Fruit fly (Drosophila melanogaster): Measurements from ENCODE around the gene RabX2.
A peak's percentile ranks its signal among the peaks of the same experiment; 100 is the strongest.

RabX2 gene

dm6 chrX:10386183-10386582, 31.0 kb upstream of the RabX2 start (continued):
- TF ChIP-seq Aef1 (GFP tag; IDR thresholded peaks at IDR 0.05) (no peak), salm (tag; optimal IDR thresholded peaks at IDR 0.05) (no peak), kay (GFP tag; optimal IDR thresholded peaks at IDR 0.05) (no peak), cg (GFP tag; optimal IDR thresholded peaks at IDR 0.05) (peak; percentile 54), rib (GFP tag; IDR thresholded peaks at IDR 0.05) (no peak), CG1603 (tag; optimal IDR thresholded peaks at IDR 0.05) (no peak), Hmr (GFP tag; optimal IDR thresholded peaks at IDR 0.05) (no peak), CG1647 (GFP tag; optimal IDR thresholded peaks at IDR 0.05) (no peak), chn (GFP tag; optimal IDR thresholded peaks at IDR 0.05) (no peak), CG14667 (GFP tag; IDR thresholded peaks at IDR 0.05) (no peak), shn (GFP tag; optimal IDR thresholded peaks at IDR 0.05) (no peak), CG12219 (GFP tag; optimal IDR thresholded peaks at IDR 0.05) (no peak), esg (GFP tag; conservative IDR thresholded peaks at IDR 0.05) (no peak), Med (GFP tag) (no peak), pfk (GFP tag; optimal IDR thresholded peaks at IDR 0.05) (no peak), CG10979 (tag; optimal IDR thresholded peaks at IDR 0.05) (no peak), CG8281 (tag; optimal IDR thresholded peaks at IDR 0.05) (no peak), Asciz (GFP tag; optimal IDR thresholded peaks at IDR 0.05) (no peak)

dm6 chrX:10386810-10387340, 30.4 kb upstream of the RabX2 start:
- TF ChIP-seq CG11398 (GFP tag; optimal IDR thresholded peaks at IDR 0.05) (no peak), exex (tag; optimal IDR thresholded peaks at IDR 0.05) (peak; percentile 59), BtbVII (GFP tag; optimal IDR thresholded peaks at IDR 0.05) (peak; percentile 6), grau (tag; optimal IDR thresholded peaks at IDR 0.05) (peak; percentile 25), Ptx1 (GFP tag; IDR thresholded peaks at IDR 0.05) (0 out of 2 replicates have a peak, but pooled peaks have one; percentile 20), sug (tag; optimal IDR thresholded peaks at IDR 0.05) (peak; percentile 21), BEAF-32 (GFP tag; optimal IDR thresholded peaks at IDR 0.05) (peak; percentile 32), CG30020 (tag; optimal IDR thresholded peaks at IDR 0.05) (no peak), Dll (GFP tag; IDR thresholded peaks at IDR 0.05; ENCODE audit: partially characterized antibody) (peak; percentile 44; the same call in 1 of the 4 replicates), ci (GFP tag; IDR thresholded peaks at IDR 0.05) (no peak), grn (GFP tag; optimal IDR thresholded peaks at IDR 0.05) (no peak), CG33213 (GFP tag; optimal IDR thresholded peaks at IDR 0.05) (no peak), row (GFP tag; IDR thresholded peaks at IDR 0.05) (peak; percentile 45), ap (GFP tag; IDR thresholded peaks at IDR 0.05) (no peak), CG3995 (GFP tag; optimal IDR thresholded peaks at IDR 0.05) (peak; percentile 51), sens (GFP tag) (peak; percentile 27), mirr (GFP tag; optimal IDR thresholded peaks at IDR 0.05) (peak; percentile 28), lbe (GFP tag; optimal IDR thresholded peaks at IDR 0.05) (no peak), ftz-f1 (GFP tag; optimal IDR thresholded peaks at IDR 0.05) (no peak), CG8290 (GFP tag; optimal IDR thresholded peaks at IDR 0.05) (no peak), CG8290 (tag; optimal IDR thresholded peaks at IDR 0.05) (peak in 1 of 2 experiments; percentile 0), sc (optimal IDR thresholded peaks at IDR 0.05) (no peak), sc (GFP tag; optimal IDR thresholded peaks at IDR 0.05) (no peak), h (optimal IDR thresholded peaks at IDR 0.05) (no peak), CG3838 (GFP tag; optimal IDR thresholded peaks at IDR 0.05) (no peak), CG13296 (GFP tag; optimal IDR thresholded peaks at IDR 0.05) (no peak), CG13624 (GFP tag; optimal IDR thresholded peaks at IDR 0.05) (peak; percentile 4), CG10267 (tag; optimal IDR thresholded peaks at IDR 0.05) (no peak), CG9932 (GFP tag; IDR thresholded peaks at IDR 0.05) (peak; percentile 39; the same call in 1 of the 2 replicates), jumu (GFP tag; optimal IDR thresholded peaks at IDR 0.05) (no peak), Pdp1 (GFP tag; optimal IDR thresholded peaks at IDR 0.05) (peak in 1 of 2 experiments; percentile 51), amos (GFP tag; IDR thresholded peaks at IDR 0.05; ENCODE audit: partially characterized antibody) (peak; percentile 29; the same call in 1 of the 2 replicates), CG6683 (GFP tag; optimal IDR thresholded peaks at IDR 0.05) (no peak), CG4404 (GFP tag; IDR thresholded peaks at IDR 0.05) (no peak)
